Fruit fly (Drosophila melanogaster) whole organism, embryonic: ENCODE measurements around the gene CG11699.
A peak's percentile ranks its signal among the peaks of the same experiment; 100 is the strongest.

ENCODE experiments used
- Adf1 ChIP-seq: fragments of 200-800 bp; sonication (Bioruptor generic); IDR thresholded peaks from 2 replicates; pipeline ENCODE4 v1.3.6; 2022; ENCODE audit warnings: missing biosample characterization, missing genetic modification characterization
- BtbVII ChIP-seq: fragments of 200-800 bp; sonication (Bioruptor generic); optimal IDR thresholded peaks from 3 replicates; lab custom pipeline; 2017; ENCODE audit warnings: missing biosample characterization, mild to moderate bottlenecking, missing genetic modification characterization
- CG10274 ChIP-seq: fragments of 200-800 bp; sonication (Bioruptor generic); optimal IDR thresholded peaks from 3 replicates; lab custom pipeline; 2017; ENCODE audit warnings: missing biosample characterization, mild to moderate bottlenecking, missing genetic modification characterization
- CG10366 ChIP-seq: fragments of 200-800 bp; sonication (Bioruptor generic); IDR thresholded peaks from 2 replicates; pipeline ENCODE4 v1.3.6; 2022; ENCODE audit warnings: missing biosample characterization, missing genetic modification characterization
- CG10565 ChIP-seq: fragments of 200-800 bp; sonication (Bioruptor generic); optimal IDR thresholded peaks from 3 replicates; lab custom pipeline; 2016; ENCODE audit warnings: missing biosample characterization, mild to moderate bottlenecking, missing genetic modification characterization
- CG11696 ChIP-seq: fragments of 200-800 bp; sonication (Bioruptor generic); IDR thresholded peaks from 2 replicates; pipeline ENCODE4 v1.3.6; 2022; ENCODE audit warnings: missing biosample characterization, missing genetic modification characterization
- CG12071 ChIP-seq: fragments of 200-800 bp; sonication (Bioruptor generic); optimal IDR thresholded peaks from 3 replicates; lab custom pipeline; 2018; ENCODE audit warnings: missing biosample characterization, mild to moderate bottlenecking, missing genetic modification characterization
- CG12769 ChIP-seq: fragments of 200-800 bp; sonication (Bioruptor generic); optimal IDR thresholded peaks from 2 replicates; lab custom pipeline; 2019; ENCODE audit warnings: missing biosample characterization, mild to moderate bottlenecking, missing genetic modification characterization, moderate library complexity
- CG14014 ChIP-seq: fragments of 200-800 bp; sonication (Bioruptor generic); IDR thresholded peaks from 2 replicates; pipeline ENCODE4 v1.3.6; 2022; ENCODE audit warnings: missing biosample characterization, missing genetic modification characterization
- CG14965 ChIP-seq: fragments of 200-800 bp; sonication (Bioruptor generic); optimal IDR thresholded peaks from 2 replicates; lab custom pipeline; 2016; ENCODE audit warnings: missing biosample characterization, missing genetic modification characterization, borderline replicate concordance
- CG15696 ChIP-seq: fragments of 200-800 bp; sonication (Bioruptor generic); optimal IDR thresholded peaks from 2 replicates; lab custom pipeline; 2019; ENCODE audit warnings: missing biosample characterization, mild to moderate bottlenecking, missing genetic modification characterization, moderate library complexity
- CG1602 ChIP-seq: fragments of 200-800 bp; sonication (Bioruptor generic); optimal IDR thresholded peaks from 3 replicates; lab custom pipeline; 2016; ENCODE audit warnings: missing biosample characterization, missing genetic modification characterization
- CG16813 ChIP-seq: fragments of 200-800 bp; sonication (Bioruptor generic); IDR thresholded peaks from 3 replicates; pipeline ENCODE4 v1.3.6; 2022; ENCODE audit warnings: missing biosample characterization, missing genetic modification characterization; ENCODE audit not compliant: partially characterized antibody
- CG2202 ChIP-seq: fragments of 200-800 bp; sonication (Bioruptor generic); optimal IDR thresholded peaks from 2 replicates; lab custom pipeline; 2018; ENCODE audit warnings: missing biosample characterization, mild to moderate bottlenecking, missing genetic modification characterization
- CG2889 ChIP-seq: fragments of 200-800 bp; sonication (Bioruptor generic); IDR thresholded peaks from 3 replicates; pipeline ENCODE4 v1.3.6; 2022; ENCODE audit warnings: missing biosample characterization, missing genetic modification characterization
- CG32767 ChIP-seq: fragments of 200-800 bp; sonication (Bioruptor generic); IDR thresholded peaks from 2 replicates; pipeline ENCODE4 v1.3.6; 2022; ENCODE audit warnings: missing biosample characterization, missing genetic modification characterization
- CG32772 ChIP-seq: fragments of 200-800 bp; sonication (Bioruptor generic); IDR thresholded peaks from 2 replicates; pipeline ENCODE4 v1.3.6; 2022; ENCODE audit warnings: missing biosample characterization, missing genetic modification characterization
- CG6175 ChIP-seq: fragments of 200-800 bp; sonication (Bioruptor generic); IDR thresholded peaks from 3 replicates; pipeline ENCODE4 v1.3.6; 2022; ENCODE audit warnings: missing biosample characterization, missing genetic modification characterization
- CG6272 ChIP-seq: fragments of 200-800 bp; sonication (Bioruptor generic); IDR thresholded peaks from 2 replicates; pipeline ENCODE4 v1.3.6; 2022; ENCODE audit warnings: missing biosample characterization, missing genetic modification characterization
- CG7556 ChIP-seq: fragments of 200-800 bp; sonication (Bioruptor generic); optimal IDR thresholded peaks from 2 replicates; lab custom pipeline; 2017; ENCODE audit warnings: missing biosample characterization, mild to moderate bottlenecking, missing genetic modification characterization
- CG9727 ChIP-seq: fragments of 200-800 bp; sonication (Bioruptor generic); optimal IDR thresholded peaks from 3 replicates; lab custom pipeline; 2017; ENCODE audit warnings: missing biosample characterization, mild to moderate bottlenecking, missing genetic modification characterization
- Dbx ChIP-seq: fragments of 200-800 bp; sonication (Bioruptor generic); IDR thresholded peaks from 3 replicates; pipeline ENCODE4 v1.3.6; 2022; ENCODE audit warnings: missing biosample characterization, missing genetic modification characterization
- Dip2 ChIP-seq: fragments of 200-800 bp; sonication (Bioruptor generic); IDR thresholded peaks from 2 replicates; pipeline ENCODE4 v1.3.6; 2022; ENCODE audit warnings: missing biosample characterization, missing genetic modification characterization
- Hey ChIP-seq: fragments of 200-800 bp; sonication (Bioruptor generic); optimal IDR thresholded peaks from 3 replicates; lab custom pipeline; 2018; ENCODE audit warnings: missing biosample characterization, mild to moderate bottlenecking, missing genetic modification characterization
- Hr39 ChIP-seq: fragments of >200 bp; optimal IDR thresholded peaks from 2 replicates; lab custom pipeline; 2017
- Kr ChIP-seq: fragments of 200-800 bp; sonication (Bioruptor generic); optimal IDR thresholded peaks from 2 replicates; lab custom pipeline; 2017; ENCODE audit warnings: missing biosample characterization, mild to moderate bottlenecking, missing genetic modification characterization
- Max ChIP-seq: fragments of 200-800 bp; sonication (Bioruptor generic); optimal IDR thresholded peaks from 2 replicates; lab custom pipeline; 2016; ENCODE audit warnings: missing biosample characterization, mild to moderate bottlenecking, missing genetic modification characterization
- NC2α ChIP-seq: fragments of 200-800 bp; sonication (Bioruptor generic); optimal IDR thresholded peaks from 2 replicates; lab custom pipeline; 2016; ENCODE audit warnings: missing biosample characterization, missing genetic modification characterization
- TFAM ChIP-seq: fragments of 200-800 bp; sonication (Bioruptor generic); optimal IDR thresholded peaks from 2 replicates; lab custom pipeline; 2017; ENCODE audit warnings: missing biosample characterization, missing genetic modification characterization, inconsistent platforms
- Taf1 ChIP-seq: fragments of 200-800 bp; sonication (Bioruptor generic); IDR thresholded peaks from 2 replicates; pipeline ENCODE4 v1.3.6; 2022; ENCODE audit warnings: missing biosample characterization, missing genetic modification characterization
- Usf ChIP-seq: fragments of 200-800 bp; sonication (Bioruptor generic); optimal IDR thresholded peaks from 2 replicates; lab custom pipeline; 2017; ENCODE audit warnings: missing genotype, missing biosample characterization, missing genetic modification characterization
- abd-A ChIP-seq: fragments of 200-800 bp; sonication (Bioruptor generic); optimal IDR thresholded peaks from 3 replicates; lab custom pipeline; 2019; ENCODE audit warnings: missing biosample characterization, mild to moderate bottlenecking, missing genetic modification characterization, moderate library complexity
- ara ChIP-seq: fragments of 200-800 bp; sonication (Bioruptor generic); IDR thresholded peaks from 2 replicates; pipeline ENCODE4 v1.3.6; 2022; ENCODE audit warnings: missing biosample characterization, missing genetic modification characterization
- cato ChIP-seq: fragments of 200-800 bp; sonication (Bioruptor generic); optimal IDR thresholded peaks from 2 replicates; lab custom pipeline; 2016; ENCODE audit warnings: missing biosample characterization, missing genetic modification characterization, borderline replicate concordance
- crc ChIP-seq: fragments of 200-800 bp; sonication (Bioruptor generic); optimal IDR thresholded peaks from 2 replicates; lab custom pipeline; 2016; ENCODE audit warnings: missing biosample characterization, missing genetic modification characterization
- ems ChIP-seq: fragments of 200-800 bp; sonication (Bioruptor generic); optimal IDR thresholded peaks from 3 replicates; lab custom pipeline; 2016; ENCODE audit warnings: missing biosample characterization, missing genetic modification characterization
- en ChIP-seq: fragments of 200-800 bp; sonication (Bioruptor generic); optimal IDR thresholded peaks from 2 replicates; lab custom pipeline; 2016; ENCODE audit warnings: missing biosample characterization, missing genetic modification characterization
- exex ChIP-seq: fragments of 200-800 bp; sonication (Bioruptor generic); optimal IDR thresholded peaks from 4 replicates; lab custom pipeline; 2018; ENCODE audit warnings: missing biosample characterization, mild to moderate bottlenecking, missing genetic modification characterization, moderate library complexity
- gce ChIP-seq: fragments of 200-800 bp; sonication (Bioruptor generic); IDR thresholded peaks from 3 replicates; pipeline ENCODE4 v1.3.6; 2022; ENCODE audit warnings: missing biosample characterization, missing genetic modification characterization
- grau ChIP-seq: fragments of 200-800 bp; optimal IDR thresholded peaks from 3 replicates; lab custom pipeline; 2019; ENCODE audit warnings: missing biosample characterization, mild to moderate bottlenecking, missing genetic modification characterization, moderate library complexity
- lilli ChIP-seq: fragments of 200-800 bp; sonication (Bioruptor generic); optimal IDR thresholded peaks from 3 replicates; lab custom pipeline; 2016; ENCODE audit warnings: missing biosample characterization, missing genetic modification characterization
- nerfin-1 ChIP-seq: fragments of 200-800 bp; sonication (Bioruptor generic); optimal IDR thresholded peaks from 3 replicates; lab custom pipeline; 2019; ENCODE audit warnings: missing biosample characterization, mild to moderate bottlenecking, missing genetic modification characterization, moderate library complexity
- pan ChIP-seq, 4 experiments: fragments of >200 bp in 3 of 4; fragments of 200-800 bp in 1 of 4; sonication (Bioruptor generic) in 1 of 4; optimal IDR thresholded peaks in 3 of 4; IDR thresholded peaks in 1 of 4; 2 replicates each; pipeline versions ENCODE4 v1.3.6 to Lab custom; 2017 to 2022; ENCODE audit warnings: missing biosample characterization in 2 of 4, missing genetic modification characterization in 2 of 4, mixed read lengths in 1 of 4
- pum ChIP-seq: fragments of 200-800 bp; sonication (Bioruptor generic); optimal IDR thresholded peaks from 2 replicates; lab custom pipeline; 2016; ENCODE audit warnings: missing biosample characterization, missing genetic modification characterization
- slp2 ChIP-seq: fragments of 200-800 bp; sonication (Bioruptor generic); optimal IDR thresholded peaks from 2 replicates; lab custom pipeline; 2016; ENCODE audit warnings: missing biosample characterization, missing genetic modification characterization
- tin ChIP-seq: fragments of 200-800 bp; sonication (Bioruptor generic); optimal IDR thresholded peaks from 3 replicates; lab custom pipeline; 2016; ENCODE audit warnings: missing biosample characterization, missing genetic modification characterization
- tna ChIP-seq: fragments of 200-800 bp; sonication (Bioruptor generic); IDR thresholded peaks from 2 replicates; pipeline ENCODE4 v1.3.6; 2022; ENCODE audit warnings: missing biosample characterization, missing genetic modification characterization; ENCODE audit not compliant: partially characterized antibody
- wor ChIP-seq: fragments of 200-800 bp; sonication (Bioruptor generic); IDR thresholded peaks from 2 replicates; pipeline ENCODE4 v1.3.6; 2022; ENCODE audit warnings: missing biosample characterization, missing genetic modification characterization

Gene CG11699

dm6 chrX:11559728-11560724 is 10.4 kb upstream of the CG11699 start (continued):
- no peak for TF ChIP-seq NC2α (GFP tag; lab: Kevin White, UChicago)
- TF ChIP-seq nerfin-1 = peak; percentile 82
- TF ChIP-seq CG12071 (GFP tag; lab: Kevin White, UChicago) = peak; percentile 37
- no peak for TF ChIP-seq abd-A (tag; lab: Kevin White, UChicago)
- TF ChIP-seq Dip2 (GFP tag; lab: Robert Waterston, UW) = no peak
- no peak for TF ChIP-seq Kr (GFP tag; lab: Kevin White, UChicago)
- TF ChIP-seq CG15696 (tag; lab: Kevin White, UChicago) = peak; percentile 49
- no peak for TF ChIP-seq Hey (tag; lab: Kevin White, UChicago)
- TF ChIP-seq TFAM (GFP tag; lab: Kevin White, UChicago) = no peak
- no peak for TF ChIP-seq crc (GFP tag; lab: Kevin White, UChicago)
- no peak for TF ChIP-seq Hr39
- peak; percentile 70; the same call in 2 of the 3 replicates for TF ChIP-seq Dbx (GFP tag; lab: Robert Waterston, UW)
- peak; percentile 57 for TF ChIP-seq exex (tag; lab: Kevin White, UChicago)
- TF ChIP-seq CG6272 (GFP tag; lab: Robert Waterston, UW) = no peak
- peak; percentile 42 for TF ChIP-seq Usf (GFP tag; lab: Kevin White, UChicago)
- peak; percentile 69 for TF ChIP-seq wor (GFP tag; lab: Robert Waterston, UW)
- peak; percentile 61; the same call in 2 of the 3 replicates for TF ChIP-seq CG2889
- no peak for TF ChIP-seq pan (optimal IDR thresholded peaks at IDR 0.05; lab: Kevin White, UChicago)
- peak in 1 of 2 experiments; percentile 65 for TF ChIP-seq pan (GFP tag; optimal IDR thresholded peaks at IDR 0.05 in 1 of 2, IDR thresholded peaks at IDR 0.05 in 1 of 2)
- no peak for TF ChIP-seq slp2 (GFP tag; lab: Kevin White, UChicago)
- no peak for TF ChIP-seq tna (GFP tag; lab: Robert Waterston, UW)
- no peak for TF ChIP-seq CG12769 (tag; lab: Kevin White, UChicago)
- peak; percentile 25 for TF ChIP-seq CG2202 (tag; lab: Kevin White, UChicago)
- TF ChIP-seq CG32767 (GFP tag; lab: Robert Waterston, UW) = peak; percentile 48; the same call in 1 of the 2 replicates
- peak; percentile 18 for TF ChIP-seq Max (GFP tag; lab: Kevin White, UChicago)
- peak; percentile 59 for TF ChIP-seq CG10366 (GFP tag; lab: Robert Waterston, UW)
- TF ChIP-seq CG11696 (GFP tag; lab: Robert Waterston, UW) = peak; percentile 76
- TF ChIP-seq lilli (GFP tag; lab: Kevin White, UChicago) = peak; percentile 66
- TF ChIP-seq CG1602 (GFP tag; lab: Kevin White, UChicago) = peak; percentile 75
- TF ChIP-seq BtbVII (GFP tag; lab: Kevin White, UChicago) = peak; percentile 88
- peak; percentile 52 for TF ChIP-seq cato (GFP tag; lab: Kevin White, UChicago)
- peak; percentile 56 for TF ChIP-seq CG32772 (GFP tag; lab: Robert Waterston, UW)
- peak; percentile 16 for TF ChIP-seq ems (GFP tag; lab: Kevin White, UChicago)
- peak; percentile 71 for TF ChIP-seq Adf1 (GFP tag; lab: Robert Waterston, UW)
- peak; percentile 92 for TF ChIP-seq grau (tag; lab: Kevin White, UChicago)
- peak; percentile 72 for TF ChIP-seq tin (GFP tag; lab: Kevin White, UChicago)
- TF ChIP-seq en (GFP tag; lab: Kevin White, UChicago) = no peak
- TF ChIP-seq Taf1 (GFP tag; lab: Robert Waterston, UW) = peak; percentile 62
- peak; percentile 46; the same call in 1 of the 3 replicates for TF ChIP-seq gce (GFP tag; lab: Robert Waterston, UW)
- TF ChIP-seq CG10565 (GFP tag; lab: Kevin White, UChicago) = no peak
- no peak for TF ChIP-seq ara (GFP tag; lab: Robert Waterston, UW)
- TF ChIP-seq CG14965 (GFP tag; lab: Kevin White, UChicago) = no peak
- peak; percentile 94 for TF ChIP-seq CG7556 (GFP tag; lab: Kevin White, UChicago)
- no peak for TF ChIP-seq CG16813 (GFP tag; lab: Robert Waterston, UW)
- TF ChIP-seq CG6175 (GFP tag; lab: Robert Waterston, UW) = no peak
- peak; percentile 57; the same call in 1 of the 2 replicates for TF ChIP-seq CG14014
- no peak for TF ChIP-seq pum (GFP tag; lab: Kevin White, UChicago)
- TF ChIP-seq CG9727 (GFP tag; lab: Kevin White, UChicago) = peak; percentile 87
- peak; percentile 66 for TF ChIP-seq CG10274 (GFP tag; lab: Kevin White, UChicago)
